Worm (Caenorhabditis elegans): Measurements from ENCODE around the gene mcm-6.

ce11 chrIII:9762093-9762748 is 31.9 kb upstream of the mcm-6 start, which contains the start of gene gcc-2:
- TF ChIP-seq gmeb-2 (tag; optimal IDR thresholded peaks at IDR 0.05) = no peak
- no peak for TF ChIP-seq ceh-24 (tag; optimal IDR thresholded peaks at IDR 0.05)
- no peak for TF ChIP-seq odd-2 (tag; optimal IDR thresholded peaks at IDR 0.05)
- TF ChIP-seq nhr-232 (tag; optimal IDR thresholded peaks at IDR 0.05) = no peak
- TF ChIP-seq pha-4 (tag; optimal IDR thresholded peaks at IDR 0.05) = no peak
- no peak for TF ChIP-seq eyg-1 (tag; optimal IDR thresholded peaks at IDR 0.05)
- no peak for TF ChIP-seq dmd-4 (tag; optimal IDR thresholded peaks at IDR 0.05; ENCODE audit: borderline replicate concordance)
- TF ChIP-seq C08G9.2 (tag; optimal IDR thresholded peaks at IDR 0.05) = no peak
- TF ChIP-seq unc-55 (GFP tag; optimal IDR thresholded peaks at IDR 0.05) = no peak
